Worm (Caenorhabditis elegans): ENCODE measurements around the gene clec-125.

- TF ChIP-seq tbx-11 (GFP tag; IDR thresholded peaks at IDR 0.05) (no peak), hmbx-1 (tag; optimal IDR thresholded peaks at IDR 0.05) (no peak), ama-1 (optimal IDR thresholded peaks at IDR 0.05) (no peak), aly-1 (tag; optimal IDR thresholded peaks at IDR 0.05) (no peak), hnd-1 (tag; optimal IDR thresholded peaks at IDR 0.05) (no peak), tra-4 (tag; optimal IDR thresholded peaks at IDR 0.05) (no peak), hmg-4 (GFP tag; optimal IDR thresholded peaks at IDR 0.05) (no peak), scrt-1 (GFP tag; IDR thresholded peaks at IDR 0.05) (no peak), F13C5.2 (tag; optimal IDR thresholded peaks at IDR 0.05) (no peak)
Observed at ce11 chrII:3477171-3477570, 38.6 kb upstream of the clec-125 start, which contains the start of gene fbxb-104.
